Worm (Caenorhabditis elegans) whole organism, young adult: ENCODE results near the gene T10C6.16.

Experiments
- B0019.2 ChIP-seq: fragments of 200-800 bp; sonication (Bioruptor generic); conservative IDR thresholded peaks from 2 replicates; pipeline ENCODE4 v1.3.6; 2022; ENCODE audit warnings: missing genetic modification reagents, missing genetic modification characterization, missing compliant biosample characterization
- B0035.1 ChIP-seq: sonication (generic microtip); optimal IDR thresholded peaks from 2 replicates; lab custom pipeline; 2016; ENCODE audit warnings: missing genetic modification characterization, mild to moderate bottlenecking, missing compliant biosample characterization, missing genotype, missing genetic modification reagents
- D2030.7 ChIP-seq: fragments of 200-800 bp; sonication (Bioruptor generic); IDR thresholded peaks from 2 replicates; pipeline ENCODE4 v1.3.6; 2022; ENCODE audit warnings: missing genetic modification reagents, missing genetic modification characterization, missing compliant biosample characterization
- F23B12.7 ChIP-seq: sonication (generic microtip); optimal IDR thresholded peaks from 2 replicates; lab custom pipeline; 2017; ENCODE audit warnings: missing genetic modification characterization, mild to moderate bottlenecking, missing compliant biosample characterization, antibody characterized with exemption, moderate library complexity; ENCODE audit not compliant: insufficient read depth
- F37B4.10 ChIP-seq: fragments of 200-800 bp; sonication (Bioruptor generic); IDR thresholded peaks from 2 replicates; pipeline ENCODE4 v1.3.6; 2022; ENCODE audit warnings: missing genetic modification characterization, missing compliant biosample characterization
- F57C9.4 ChIP-seq: sonication (generic microtip); optimal IDR thresholded peaks from 2 replicates; lab custom pipeline; 2017; ENCODE audit warnings: mild to moderate bottlenecking, missing genetic modification characterization, missing compliant biosample characterization
- Y79H2A.3 ChIP-seq: fragments of 200-800 bp; sonication (Bioruptor generic); conservative IDR thresholded peaks from 2 replicates; pipeline ENCODE4 v1.3.6; 2022; ENCODE audit warnings: missing genetic modification reagents, missing genetic modification characterization, missing compliant biosample characterization
- akir-1 ChIP-seq: fragments of 200-800 bp; sonication (Bioruptor generic); optimal IDR thresholded peaks from 2 replicates; lab custom pipeline; 2018; ENCODE audit warnings: mild to moderate bottlenecking, missing genetic modification characterization, moderate library complexity, missing compliant biosample characterization
- atf-7 ChIP-seq: sonication (generic microtip); optimal IDR thresholded peaks from 2 replicates; lab custom pipeline; 2017; ENCODE audit warnings: mild to moderate bottlenecking, missing genetic modification characterization, missing compliant biosample characterization
- athp-1 ChIP-seq: sonication (generic microtip); optimal IDR thresholded peaks from 2 replicates; lab custom pipeline; 2017; ENCODE audit warnings: mild to moderate bottlenecking, missing genetic modification characterization, missing compliant biosample characterization
- attf-3 ChIP-seq: fragments of 200-800 bp; sonication (Bioruptor generic); conservative IDR thresholded peaks from 2 replicates; pipeline ENCODE4 v1.3.6; 2022; ENCODE audit warnings: missing genetic modification reagents, missing genetic modification characterization, missing compliant biosample characterization
- attf-6 ChIP-seq: fragments of 200-800 bp; sonication (Bioruptor generic); IDR thresholded peaks from 2 replicates; pipeline ENCODE4 v1.3.6; 2022; ENCODE audit warnings: missing genetic modification reagents, missing genetic modification characterization, missing compliant biosample characterization
- ccch-3 ChIP-seq: fragments of 200-800 bp; sonication (Bioruptor generic); optimal IDR thresholded peaks from 2 replicates; lab custom pipeline; 2018; ENCODE audit warnings: mild to moderate bottlenecking, missing genetic modification characterization, missing compliant biosample characterization
- ceh-40 ChIP-seq: fragments of 200-800 bp; sonication (Bioruptor generic); IDR thresholded peaks from 2 replicates; pipeline ENCODE4 v1.3.6; 2022; ENCODE audit warnings: missing genetic modification characterization, missing compliant biosample characterization
- die-1 ChIP-seq: sonication (generic microtip); optimal IDR thresholded peaks from 2 replicates; lab custom pipeline; 2016; ENCODE audit warnings: missing genotype, mild to moderate bottlenecking, missing genetic modification characterization, missing compliant biosample characterization
- dpff-1 ChIP-seq: sonication (generic microtip); optimal IDR thresholded peaks from 2 replicates; lab custom pipeline; 2017; ENCODE audit warnings: mild to moderate bottlenecking, missing genetic modification characterization, missing compliant biosample characterization
- dpl-1 ChIP-seq: fragments of 150-350 bp; optimal IDR thresholded peaks from 2 replicates; lab custom pipeline; 2014; ENCODE audit warnings: missing biosample characterization, missing genetic modification reagents, missing genetic modification characterization
- efl-1 ChIP-seq: fragments of 150-350 bp; optimal IDR thresholded peaks from 2 replicates; lab custom pipeline; 2014; ENCODE audit warnings: missing biosample characterization, missing genetic modification reagents, missing genetic modification characterization
- egl-44 ChIP-seq: fragments of 200-800 bp; sonication (Bioruptor generic); IDR thresholded peaks from 2 replicates; pipeline ENCODE4 v1.3.6; 2022; ENCODE audit warnings: missing genetic modification reagents, missing genetic modification characterization, missing compliant biosample characterization
- him-1 ChIP-seq: sonication (generic microtip); optimal IDR thresholded peaks from 2 replicates; lab custom pipeline; 2016; ENCODE audit warnings: missing genotype, missing genetic modification reagents, missing genetic modification characterization, missing compliant biosample characterization
- hlh-12 ChIP-seq: sonication (generic microtip); optimal IDR thresholded peaks from 2 replicates; lab custom pipeline; 2016; ENCODE audit warnings: missing genetic modification characterization, missing compliant biosample characterization
- hsf-1 ChIP-seq: fragments of 200-800 bp; sonication (Bioruptor generic); IDR thresholded peaks from 2 replicates; pipeline ENCODE4 v1.3.6; 2022; ENCODE audit warnings: missing genetic modification reagents, missing genetic modification characterization, missing compliant biosample characterization
- let-526 ChIP-seq: fragments of 200-800 bp; sonication (Bioruptor generic); IDR thresholded peaks from 2 replicates; pipeline ENCODE4 v1.3.6; 2022; ENCODE audit warnings: missing genetic modification reagents, missing genetic modification characterization, missing compliant biosample characterization
- lin-35 ChIP-seq, 3 experiments: fragments of 150-350 bp in 2 of 3; sonication (generic microtip) in 1 of 3; optimal IDR thresholded peaks; 2 replicates each; lab custom pipeline; 2014 to 2018; ENCODE audit warnings: missing biosample characterization in 3 of 3, missing genetic modification characterization in 3 of 3, missing genetic modification reagents in 3 of 3
- lin-54 ChIP-seq: fragments of 200-800 bp; sonication (Bioruptor generic); optimal IDR thresholded peaks from 2 replicates; lab custom pipeline; 2018; ENCODE audit warnings: mild to moderate bottlenecking, missing genetic modification characterization, missing compliant biosample characterization
- lsl-1 ChIP-seq: fragments of 200-800 bp; sonication (Bioruptor generic); optimal IDR thresholded peaks from 2 replicates; lab custom pipeline; 2018; ENCODE audit warnings: mild to moderate bottlenecking, missing genetic modification characterization, moderate library complexity, missing compliant biosample characterization
- madf-6 ChIP-seq: fragments of 200-800 bp; sonication (Bioruptor generic); IDR thresholded peaks from 2 replicates; pipeline ENCODE4 v1.3.6; 2022; ENCODE audit warnings: missing genetic modification reagents, missing genetic modification characterization, missing compliant biosample characterization
- madf-8 ChIP-seq: fragments of 200-800 bp; sonication (Bioruptor generic); conservative IDR thresholded peaks from 2 replicates; pipeline ENCODE4 v1.3.6; 2022; ENCODE audit warnings: missing genetic modification reagents, missing genetic modification characterization, missing compliant biosample characterization
- mcd-1 ChIP-seq: fragments of 200-800 bp; sonication (Bioruptor generic); IDR thresholded peaks from 2 replicates; pipeline ENCODE4 v1.3.6; 2022; ENCODE audit warnings: missing genetic modification reagents, missing genetic modification characterization, missing compliant biosample characterization
- mel-28 ChIP-seq: sonication (generic microtip); optimal IDR thresholded peaks from 2 replicates; lab custom pipeline; 2016; ENCODE audit warnings: borderline replicate concordance, mild to moderate bottlenecking, missing genetic modification characterization, missing compliant biosample characterization
- mxl-1 ChIP-seq: sonication (generic microtip); optimal IDR thresholded peaks from 2 replicates; lab custom pipeline; 2016; ENCODE audit warnings: missing genetic modification characterization, missing compliant biosample characterization
- nfya-1 ChIP-seq: sonication (generic microtip); optimal IDR thresholded peaks from 2 replicates; lab custom pipeline; 2017; ENCODE audit warnings: antibody characterized with exemption, missing compliant biosample characterization, missing genetic modification characterization, borderline replicate concordance; ENCODE audit not compliant: insufficient read depth
- nfya-2 ChIP-seq: fragments of 200-800 bp; sonication (Bioruptor generic); IDR thresholded peaks from 2 replicates; pipeline ENCODE4 v1.3.6; 2022; ENCODE audit warnings: missing genetic modification reagents, missing genetic modification characterization, missing compliant biosample characterization
- nfyb-1 ChIP-seq: fragments of 200-800 bp; sonication (Bioruptor generic); IDR thresholded peaks from 2 replicates; pipeline ENCODE4 v1.3.6; 2022; ENCODE audit warnings: missing genetic modification reagents, missing genetic modification characterization, missing compliant biosample characterization
- nhr-90 ChIP-seq: sonication (generic microtip); optimal IDR thresholded peaks from 2 replicates; lab custom pipeline; 2016; ENCODE audit warnings: missing genotype, mild to moderate bottlenecking, missing genetic modification characterization, missing compliant biosample characterization
- repo-1 ChIP-seq: sonication (generic microtip); optimal IDR thresholded peaks from 2 replicates; lab custom pipeline; 2017; ENCODE audit warnings: mild to moderate bottlenecking, missing genetic modification characterization, missing compliant biosample characterization
- snpc-3.4 ChIP-seq: sonication (generic microtip); optimal IDR thresholded peaks from 2 replicates; lab custom pipeline; 2017; ENCODE audit warnings: missing genetic modification characterization, mild to moderate bottlenecking, missing compliant biosample characterization, antibody characterized with exemption, moderate library complexity, missing genotype, missing genetic modification reagents
- snpc-4 ChIP-seq, 5 experiments: fragments of 150-350 bp in 1 of 5; sonication (generic microtip) in 4 of 5; optimal IDR thresholded peaks; 2 replicates each; lab custom pipeline; 2014 to 2018; ENCODE audit warnings: missing genetic modification characterization in 5 of 5, missing biosample characterization in 3 of 5, antibody characterized with exemption in 2 of 5, mild to moderate bottlenecking in 2 of 5, missing compliant biosample characterization in 2 of 5, missing genotype in 2 of 5, moderate library complexity in 2 of 5, missing genetic modification reagents in 1 of 5
- somi-1 ChIP-seq: fragments of 200-800 bp; sonication (Bioruptor generic); optimal IDR thresholded peaks from 2 replicates; lab custom pipeline; 2018; ENCODE audit warnings: mild to moderate bottlenecking, missing genetic modification characterization, missing compliant biosample characterization
- sptf-2 ChIP-seq: fragments of 200-800 bp; sonication (Bioruptor generic); optimal IDR thresholded peaks from 2 replicates; lab custom pipeline; 2018; ENCODE audit warnings: mild to moderate bottlenecking, missing genetic modification characterization, missing compliant biosample characterization
- tbx-9 ChIP-seq: sonication (generic microtip); optimal IDR thresholded peaks from 2 replicates; lab custom pipeline; 2016; ENCODE audit warnings: borderline replicate concordance, missing genetic modification characterization, inconsistent platforms, missing compliant biosample characterization
- unc-62 ChIP-seq: fragments of 150-350 bp; optimal IDR thresholded peaks from 2 replicates; lab custom pipeline; 2014; ENCODE audit warnings: missing biosample characterization, missing genetic modification reagents, missing genetic modification characterization
- xnd-1 ChIP-seq: sonication (generic microtip); optimal IDR thresholded peaks from 2 replicates; lab custom pipeline; 2016; ENCODE audit warnings: missing genotype, missing genetic modification reagents, missing genetic modification characterization, missing compliant biosample characterization
- ztf-18 ChIP-seq: sonication (generic microtip); optimal IDR thresholded peaks from 2 replicates; lab custom pipeline; 2016; ENCODE audit warnings: missing genotype, mild to moderate bottlenecking, missing genetic modification characterization, missing compliant biosample characterization
- ztf-22 ChIP-seq: fragments of 200-800 bp; sonication (Bioruptor generic); optimal IDR thresholded peaks from 2 replicates; lab custom pipeline; 2018; ENCODE audit warnings: mild to moderate bottlenecking, missing genetic modification characterization, moderate library complexity, missing compliant biosample characterization
- ztf-25 ChIP-seq: fragments of 200-800 bp; sonication (Bioruptor generic); IDR thresholded peaks from 2 replicates; pipeline ENCODE4 v1.3.6; 2022; ENCODE audit warnings: missing genetic modification reagents, missing genetic modification characterization, missing compliant biosample characterization

The T10C6.16 gene

ce11 chrV:16057010-16057463 is 24.2 kb upstream of the T10C6.16 start, which contains the start of gene F14H3.5:
TSS of gene F14H3.5 (minus strand) at chrV:16057060.
- TF ChIP-seq hsf-1 (GFP tag; lab: Robert Waterston, UW): 0 out of 2 replicates have a peak, but pooled peaks have one; percentile 54
- no peak for TF ChIP-seq ccch-3
- no peak for TF ChIP-seq nfya-1 (tag; lab: Kevin White, UChicago)
- no peak for TF ChIP-seq hlh-12 (tag; lab: Kevin White, UChicago)
- TF ChIP-seq lin-35 (GFP tag; optimal IDR thresholded peaks at IDR 0.05; lab: Kevin White, UChicago): no peak
- no peak for TF ChIP-seq die-1 (tag; lab: Kevin White, UChicago)
- no peak for TF ChIP-seq ztf-22 (GFP tag; lab: Kevin White, UChicago)
- no peak for TF ChIP-seq him-1 (tag; lab: Kevin White, UChicago)
- peak; percentile 71 for TF ChIP-seq madf-6 (GFP tag; lab: Robert Waterston, UW)
- no peak for TF ChIP-seq nfyb-1 (GFP tag; lab: Robert Waterston, UW)
- TF ChIP-seq F37B4.10 (GFP tag; lab: Robert Waterston, UW): no peak
- TF ChIP-seq B0019.2 (GFP tag; lab: Robert Waterston, UW): no peak
- TF ChIP-seq athp-1 (tag; lab: Kevin White, UChicago): no peak
- no peak for TF ChIP-seq B0035.1
- 0 out of 2 replicates have a peak, but pooled peaks have one; percentile 7 for TF ChIP-seq attf-6
- peak; percentile 69 for TF ChIP-seq efl-1
- TF ChIP-seq nfya-2 (GFP tag; lab: Robert Waterston, UW): no peak
- 0 out of 2 replicates have a peak, but pooled peaks have one; percentile 26 for TF ChIP-seq madf-8 (GFP tag; lab: Robert Waterston, UW)
- peak; percentile 38 for TF ChIP-seq snpc-3.4
- no peak for TF ChIP-seq D2030.7
- no peak for TF ChIP-seq egl-44 (GFP tag; lab: Robert Waterston, UW)
- no peak for TF ChIP-seq sptf-2 (GFP tag; lab: Kevin White, UChicago)
- TF ChIP-seq dpl-1: peak; percentile 46
- 0 out of 2 replicates have a peak, but pooled peaks have one; percentile 26 for TF ChIP-seq Y79H2A.3 (GFP tag; lab: Robert Waterston, UW)
- TF ChIP-seq, all 124 proteins: peak for 8

- no peak for TF ChIP-seq egl-44 (GFP tag; lab: Robert Waterston, UW)
- no peak for TF ChIP-seq repo-1 (tag; lab: Kevin White, UChicago)
- no peak for TF ChIP-seq akir-1
- no peak for TF ChIP-seq ztf-18 (tag; lab: Kevin White, UChicago)
- TF ChIP-seq nhr-90 (tag; lab: Kevin White, UChicago): no peak
- TF ChIP-seq ceh-40 (GFP tag; lab: Robert Waterston, UW): no peak
- no peak for TF ChIP-seq mel-28
- TF ChIP-seq lin-54: no peak
- TF ChIP-seq xnd-1 (tag; lab: Kevin White, UChicago): peak; percentile 42
- no peak for TF ChIP-seq attf-6
- TF ChIP-seq ztf-22 (GFP tag; lab: Kevin White, UChicago): no peak
- no peak for TF ChIP-seq let-526 (GFP tag; lab: Robert Waterston, UW)
- TF ChIP-seq snpc-4 (GFP tag; optimal IDR thresholded peaks at IDR 0.05; lab: Kevin White, UChicago): no peak
- TF ChIP-seq snpc-4 (tag; optimal IDR thresholded peaks at IDR 0.05; lab: Kevin White, UChicago): no peak
- no peak for TF ChIP-seq somi-1 (GFP tag; lab: Kevin White, UChicago)
- no peak for TF ChIP-seq F23B12.7 (tag; lab: Kevin White, UChicago)
- no peak for TF ChIP-seq nfya-1 (tag; lab: Kevin White, UChicago)
- TF ChIP-seq unc-62 (GFP tag; lab: Kevin White, UChicago): no peak
- no peak for TF ChIP-seq F57C9.4
- no peak for TF ChIP-seq tbx-9 (tag; lab: Kevin White, UChicago)
- no peak for TF ChIP-seq attf-3
- no peak for TF ChIP-seq dpff-1
- TF ChIP-seq efl-1: peak; percentile 62
- no peak for TF ChIP-seq nfyb-1 (GFP tag; lab: Robert Waterston, UW)
- no peak for TF ChIP-seq atf-7 (tag; lab: Kevin White, UChicago)
- no peak for TF ChIP-seq mxl-1 (tag; lab: Kevin White, UChicago)
- peak; percentile 69 for TF ChIP-seq madf-8 (GFP tag; lab: Robert Waterston, UW)
- TF ChIP-seq ztf-25: no peak
- no peak for TF ChIP-seq lsl-1
- TF ChIP-seq mcd-1 (GFP tag; lab: Robert Waterston, UW): no peak
- no peak for TF ChIP-seq athp-1 (tag; lab: Kevin White, UChicago)
Measured at ce11 chrV:16055031-16055430, 22.2 kb upstream of the T10C6.16 start, which contains the start of gene F14H3.4. TSS of gene F14H3.4 (minus strand) at chrV:16055072.
